Fruit fly (Drosophila melanogaster): ENCODE data around the gene Pmi.

- no peak for TF ChIP-seq achi (GFP tag; optimal IDR thresholded peaks at IDR 0.05)
- TF ChIP-seq Lpt (GFP tag; optimal IDR thresholded peaks at IDR 0.05): no peak
- TF ChIP-seq CG11902 (GFP tag; optimal IDR thresholded peaks at IDR 0.05): no peak
- no peak for TF ChIP-seq CG4318 (GFP tag; optimal IDR thresholded peaks at IDR 0.05)
- TF ChIP-seq CG1621 (tag; optimal IDR thresholded peaks at IDR 0.05): no peak
- TF ChIP-seq CG31627 (GFP tag; optimal IDR thresholded peaks at IDR 0.05): no peak
Measured at dm6 chr3L:5817177-5817576, 37.3 kb downstream of the Pmi start.

Measured in whole organism, prepupa.